Worm (Caenorhabditis elegans) whole organism, L3 larva: ENCODE data around the gene F59C12.4.

Experiments
- aly-2 ChIP-seq: fragments of 150-350 bp; optimal IDR thresholded peaks from 2 replicates; lab custom pipeline; 2014; ENCODE audit warnings: missing biosample characterization, missing genetic modification characterization
- fos-1 ChIP-seq: fragments of 150-350 bp; optimal IDR thresholded peaks from 2 replicates; lab custom pipeline; 2014; ENCODE audit warnings: missing biosample characterization, missing genetic modification characterization
- lin-15B ChIP-seq: fragments of 150-350 bp; optimal IDR thresholded peaks from 2 replicates; lab custom pipeline; 2014; ENCODE audit warnings: missing biosample characterization, missing genetic modification characterization
- mdl-1 ChIP-seq: fragments of 150-350 bp; optimal IDR thresholded peaks from 2 replicates; lab custom pipeline; 2014; ENCODE audit warnings: missing biosample characterization, missing genetic modification characterization
- nhr-77 ChIP-seq: fragments of 150-350 bp; optimal IDR thresholded peaks from 2 replicates; lab custom pipeline; 2014; ENCODE audit warnings: missing biosample characterization, missing genetic modification characterization
- pha-4 ChIP-seq: fragments of 150-350 bp; optimal IDR thresholded peaks from 2 replicates; lab custom pipeline; 2014; ENCODE audit warnings: missing biosample characterization, missing genetic modification reagents, missing genetic modification characterization
- snpc-4 ChIP-seq: fragments of 150-350 bp; optimal IDR thresholded peaks from 2 replicates; lab custom pipeline; 2014; ENCODE audit warnings: missing biosample characterization, missing genetic modification characterization
- unc-39 ChIP-seq: sonication (generic microtip); optimal IDR thresholded peaks from 4 replicates; lab custom pipeline; 2017; ENCODE audit warnings: missing biosample characterization, missing genetic modification characterization
- zag-1 ChIP-seq: fragments of 150-350 bp; optimal IDR thresholded peaks from 2 replicates; lab custom pipeline; 2014; ENCODE audit warnings: missing biosample characterization, missing genetic modification characterization
- ztf-11 ChIP-seq: fragments of 150-350 bp; optimal IDR thresholded peaks from 2 replicates; lab custom pipeline; 2014; ENCODE audit warnings: missing biosample characterization, missing genetic modification characterization

DNA sequence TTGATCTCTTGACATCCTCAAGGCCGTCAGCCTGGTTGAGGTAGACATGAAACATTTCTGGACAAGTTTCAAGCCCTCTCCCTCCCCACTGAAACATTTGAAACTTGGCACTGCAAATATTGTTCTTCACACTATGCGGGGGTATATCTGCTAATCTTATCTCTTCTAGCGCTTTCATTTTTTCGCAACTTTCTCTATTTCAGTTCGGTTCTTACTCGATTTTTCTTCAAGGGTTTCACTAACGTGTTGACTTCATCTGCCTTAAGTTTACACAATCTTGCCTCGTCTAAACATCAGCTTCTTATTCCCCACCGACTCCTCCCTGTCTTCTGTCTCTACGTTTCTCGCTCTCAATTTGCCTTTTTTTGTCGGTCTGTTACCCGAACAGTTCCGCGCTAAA, 27.4 kb upstream of the F59C12.4 start:
- TF ChIP-seq zag-1, result no peak
- TF ChIP-seq unc-39 (tag; lab: Kevin White, UChicago), result no peak
- no peak for TF ChIP-seq snpc-4 (tag; lab: Kevin White, UChicago)
- TF ChIP-seq mdl-1 (tag; lab: Kevin White, UChicago), result no peak
- TF ChIP-seq fos-1 (tag; lab: Kevin White, UChicago), result no peak
- no peak for TF ChIP-seq aly-2 (tag; lab: Kevin White, UChicago)
- no peak for TF ChIP-seq nhr-77 (tag; lab: Kevin White, UChicago)
- no peak for TF ChIP-seq ztf-11 (tag; lab: Kevin White, UChicago)
- no peak for TF ChIP-seq lin-15B (tag; lab: Kevin White, UChicago)
- no peak for TF ChIP-seq pha-4 (tag; lab: Kevin White, UChicago)
